Worm (Caenorhabditis elegans): ENCODE data around the gene eat-6.

DNA sequence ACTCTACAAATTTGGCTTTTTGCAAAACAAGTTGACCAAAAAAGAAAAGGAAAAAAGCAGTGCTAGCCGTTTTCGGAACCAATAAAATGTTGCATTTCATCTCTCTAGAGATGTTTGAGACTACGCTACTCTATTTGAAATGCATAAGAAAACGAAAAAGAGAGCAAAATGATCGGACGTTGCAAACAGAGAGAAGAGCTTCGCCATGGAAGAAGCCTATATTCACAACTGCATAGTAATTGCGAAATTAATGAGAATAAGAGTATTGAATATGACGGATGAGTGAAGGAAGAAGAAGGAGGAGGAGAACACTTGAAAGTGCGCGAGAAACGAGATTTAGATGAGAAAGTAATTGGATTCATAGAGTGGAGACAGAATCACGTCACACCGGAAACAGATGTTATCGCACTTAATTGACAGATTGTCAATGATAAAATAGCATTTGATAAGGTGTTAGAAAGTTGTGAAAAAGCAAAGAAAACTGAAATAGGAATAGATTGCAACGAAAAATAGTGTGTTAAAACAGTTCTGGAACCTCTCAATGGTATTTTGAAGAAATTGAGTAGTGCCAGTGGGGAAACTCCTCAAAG lies 23.9 kb downstream of the eat-6 start:
- TF ChIP-seq lin-11 (tag; optimal IDR thresholded peaks at IDR 0.05) (no peak), sox-4 (tag; optimal IDR thresholded peaks at IDR 0.05) (no peak), dmd-4 (tag; optimal IDR thresholded peaks at IDR 0.05; ENCODE audit: borderline replicate concordance) (no peak), ceh-6 (GFP tag; optimal IDR thresholded peaks at IDR 0.05) (no peak), unc-3 (GFP tag; conservative IDR thresholded peaks at IDR 0.05) (no peak), unc-3 (tag; optimal IDR thresholded peaks at IDR 0.05) (no peak), pqm-1 (tag; optimal IDR thresholded peaks at IDR 0.05) (no peak), ceh-30 (tag; optimal IDR thresholded peaks at IDR 0.05) (no peak), nfya-1 (tag; optimal IDR thresholded peaks at IDR 0.05) (no peak), nhr-11 (tag; optimal IDR thresholded peaks at IDR 0.05) (no peak), tbx-2 (tag; optimal IDR thresholded peaks at IDR 0.05) (no peak), ceh-18 (tag; optimal IDR thresholded peaks at IDR 0.05) (no peak), ets-4 (tag; optimal IDR thresholded peaks at IDR 0.05) (no peak), ama-1 (optimal IDR thresholded peaks at IDR 0.05) (no peak)

Measured in whole organism, late embryonic.